Worm (Caenorhabditis elegans) whole organism, mixed stage, embryonic: ENCODE results near the gene dct-11.
A peak's percentile ranks its signal among the peaks of the same experiment; 100 is the strongest.

Source experiments
- ceh-39 ChIP-seq: fragments of 150-350 bp; optimal IDR thresholded peaks from 2 replicates; lab custom pipeline; 2014; ENCODE audit warnings: missing biosample characterization, missing genetic modification characterization
- ces-1 ChIP-seq: fragments of 150-350 bp; optimal IDR thresholded peaks from 2 replicates; lab custom pipeline; 2014; ENCODE audit warnings: missing biosample characterization, missing genetic modification reagents, missing genetic modification characterization
- elt-1 ChIP-seq: sonication (generic microtip); optimal IDR thresholded peaks from 2 replicates; lab custom pipeline; 2017; ENCODE audit warnings: missing genetic modification characterization, mild to moderate bottlenecking, missing compliant biosample characterization, antibody characterized with exemption, moderate library complexity, borderline replicate concordance; ENCODE audit not compliant: insufficient read depth
- lin-13 ChIP-seq: fragments of 150-350 bp; optimal IDR thresholded peaks from 2 replicates; lab custom pipeline; 2014; ENCODE audit warnings: missing biosample characterization, missing genetic modification characterization
- mep-1 ChIP-seq: fragments of 150-350 bp; optimal IDR thresholded peaks from 2 replicates; lab custom pipeline; 2017; ENCODE audit warnings: missing biosample characterization, missing genetic modification reagents, missing genetic modification characterization, inconsistent platforms
- nhr-12 ChIP-seq: fragments of 150-350 bp; optimal IDR thresholded peaks from 2 replicates; lab custom pipeline; 2014; ENCODE audit warnings: missing biosample characterization, missing genetic modification characterization
- nhr-76 ChIP-seq: sonication (generic microtip); optimal IDR thresholded peaks from 2 replicates; lab custom pipeline; 2017; ENCODE audit warnings: missing biosample characterization, missing genetic modification characterization
- pha-4 ChIP-seq: fragments of 150-350 bp; optimal IDR thresholded peaks from 2 replicates; lab custom pipeline; 2018; ENCODE audit warnings: missing biosample characterization, missing genetic modification reagents, missing genetic modification characterization
- snpc-4 ChIP-seq: fragments of 150-350 bp; optimal IDR thresholded peaks from 2 replicates; lab custom pipeline; 2014; ENCODE audit warnings: missing biosample characterization, missing genetic modification characterization
- tbx-8 ChIP-seq: fragments of 200-800 bp; sonication (Bioruptor generic); optimal IDR thresholded peaks from 2 replicates; lab custom pipeline; 2018; ENCODE audit warnings: mild to moderate bottlenecking, missing genetic modification characterization, moderate library complexity, missing compliant biosample characterization
- unc-39 ChIP-seq: fragments of 150-350 bp; optimal IDR thresholded peaks from 2 replicates; lab custom pipeline; 2014; ENCODE audit warnings: missing biosample characterization, missing genetic modification characterization
- ztf-11 ChIP-seq: fragments of 150-350 bp; optimal IDR thresholded peaks from 2 replicates; lab custom pipeline; 2014; ENCODE audit warnings: missing biosample characterization, missing genetic modification characterization

ce11 chrX:5811997-5812562, 27.5 kb downstream of the dct-11 start:
- TF ChIP-seq pha-4 (tag; lab: Kevin White, UChicago) (peak; percentile 91), snpc-4 (tag; lab: Kevin White, UChicago) (no peak), nhr-12 (tag; lab: Kevin White, UChicago) (peak; percentile 62), elt-1 (tag; lab: Kevin White, UChicago) (peak; percentile 6), tbx-8 (peak; percentile 60), nhr-76 (no peak), ces-1 (GFP tag; lab: Kevin White, UChicago) (peak; percentile 72), mep-1 (tag; lab: Kevin White, UChicago) (peak; percentile 80), ceh-39 (peak; percentile 48), ztf-11 (tag; lab: Kevin White, UChicago) (peak; percentile 88), lin-13 (tag; lab: Kevin White, UChicago) (peak; percentile 73), unc-39 (tag; lab: Kevin White, UChicago) (peak; percentile 28)
